Fruit fly (Drosophila melanogaster) S2 (cell line): Measurements from ENCODE around the gene CG1789.

Source experiments
- CG8478 ChIP-seq: fragments of >200 bp; optimal IDR thresholded peaks from 2 replicates; lab custom pipeline; 2018
- CTCF ChIP-seq, 2 experiments: fragments of >200 bp; optimal IDR thresholded peaks; 2 replicates each; lab custom pipeline; 2018

DNA sequence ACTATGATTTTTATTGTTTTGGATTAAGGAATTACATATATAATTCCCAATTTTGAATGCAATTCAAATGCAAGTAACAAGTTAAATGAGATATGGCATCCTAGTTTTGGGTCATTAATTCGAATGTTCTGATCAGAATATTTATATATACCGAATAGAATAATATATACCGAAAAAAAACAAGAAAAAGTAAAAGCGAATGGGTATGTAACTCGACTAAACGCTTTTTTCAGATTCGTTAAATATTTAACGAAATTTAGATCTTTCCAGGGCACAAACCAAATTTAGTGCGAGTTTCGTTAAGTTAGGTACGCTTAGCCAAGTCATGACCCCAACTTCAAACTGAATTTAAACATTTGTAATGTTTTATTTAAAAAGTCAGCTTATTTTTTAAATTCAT lies 1.2 kb downstream of the CG1789 start:
- peak in 1 of 2 experiments; percentile 44 for TF ChIP-seq CTCF (optimal IDR thresholded peaks at IDR 0.05; lab: Kevin White, UChicago)
- no peak for TF ChIP-seq CG8478 (lab: Kevin White, UChicago)
